Worm (Caenorhabditis elegans) whole organism, L1 larva: ENCODE results near the gene F18A11.3.

Experiments used
- C04F5.9 ChIP-seq: sonication (generic microtip); optimal IDR thresholded peaks from 2 replicates; lab custom pipeline; 2016; ENCODE audit warnings: missing genetic modification characterization, missing compliant biosample characterization
- C16A3.4 ChIP-seq: fragments of 150-350 bp; optimal IDR thresholded peaks from 2 replicates; lab custom pipeline; 2014; ENCODE audit warnings: missing biosample characterization, missing genetic modification characterization
- C34B4.2 ChIP-seq: sonication (generic microtip); optimal IDR thresholded peaks from 2 replicates; lab custom pipeline; 2017; ENCODE audit warnings: mild to moderate bottlenecking, missing genetic modification characterization, missing compliant biosample characterization
- Y116A8C.19 ChIP-seq: sonication (generic microtip); optimal IDR thresholded peaks from 2 replicates; lab custom pipeline; 2016; ENCODE audit warnings: missing compliant biosample characterization, missing genetic modification characterization, borderline replicate concordance
- alr-1 ChIP-seq: fragments of 200-800 bp; sonication (Bioruptor generic); optimal IDR thresholded peaks from 2 replicates; lab custom pipeline; 2018; ENCODE audit warnings: borderline replicate concordance, mild to moderate bottlenecking, missing genetic modification characterization, missing compliant biosample characterization
- ama-1 ChIP-seq: fragments of 150-350 bp; optimal IDR thresholded peaks from 2 replicates; lab custom pipeline; 2014
- ceh-90 ChIP-seq: sonication (generic microtip); optimal IDR thresholded peaks from 2 replicates; lab custom pipeline; 2016; ENCODE audit warnings: missing genetic modification characterization, missing compliant biosample characterization
- dpl-1 ChIP-seq, 3 experiments: fragments of 150-350 bp in 2 of 3; sonication (generic microtip) in 1 of 3; optimal IDR thresholded peaks; 2 replicates each; lab custom pipeline; 2014 to 2017; ENCODE audit warnings: missing biosample characterization in 3 of 3, missing genetic modification characterization in 3 of 3, missing genetic modification reagents in 3 of 3
- efl-3 ChIP-seq: fragments of 200-800 bp; sonication (Bioruptor generic); optimal IDR thresholded peaks from 2 replicates; lab custom pipeline; 2018; ENCODE audit warnings: mild to moderate bottlenecking, missing genetic modification characterization, missing compliant biosample characterization
- egl-27 ChIP-seq, 2 experiments: fragments of 150-350 bp in 1 of 2; sonication (generic microtip); optimal IDR thresholded peaks; 3 replicates each; lab custom pipeline; 2017 to 2018; ENCODE audit warnings: missing biosample characterization in 2 of 2, missing genetic modification characterization in 2 of 2, missing genetic modification reagents in 2 of 2
- elt-2 ChIP-seq: sonication (generic microtip); optimal IDR thresholded peaks from 2 replicates; lab custom pipeline; 2016; ENCODE audit warnings: missing genetic modification characterization, mild to moderate bottlenecking, inconsistent platforms, missing compliant biosample characterization, missing genetic modification reagents
- ets-5 ChIP-seq: fragments of 200-800 bp; sonication (Bioruptor generic); IDR thresholded peaks from 2 replicates; pipeline ENCODE4 v1.3.6; 2022; ENCODE audit warnings: missing genetic modification characterization, missing compliant biosample characterization
- fkh-4 ChIP-seq: sonication (generic microtip); optimal IDR thresholded peaks from 2 replicates; lab custom pipeline; 2016; ENCODE audit warnings: missing compliant biosample characterization, missing genetic modification characterization, borderline replicate concordance
- fos-1 ChIP-seq: fragments of 150-350 bp; optimal IDR thresholded peaks from 2 replicates; lab custom pipeline; 2014; ENCODE audit warnings: missing biosample characterization, missing genetic modification characterization
- grh-1 ChIP-seq: fragments of 200-800 bp; sonication (Bioruptor generic); IDR thresholded peaks from 2 replicates; pipeline ENCODE4 v1.3.6; 2022; ENCODE audit warnings: missing genetic modification reagents, missing genetic modification characterization, missing compliant biosample characterization
- hlh-4 ChIP-seq: sonication (generic microtip); optimal IDR thresholded peaks from 2 replicates; lab custom pipeline; 2016; ENCODE audit warnings: mild to moderate bottlenecking, missing genetic modification characterization, missing compliant biosample characterization
- hpl-2 ChIP-seq: fragments of 150-350 bp; optimal IDR thresholded peaks from 2 replicates; lab custom pipeline; 2014; ENCODE audit warnings: missing biosample characterization, missing genetic modification reagents, missing genetic modification characterization
- irx-1 ChIP-seq: sonication (generic microtip); optimal IDR thresholded peaks from 2 replicates; lab custom pipeline; 2016; ENCODE audit warnings: missing genetic modification characterization, missing compliant biosample characterization
- lir-3 ChIP-seq: sonication (generic microtip); optimal IDR thresholded peaks from 2 replicates; lab custom pipeline; 2016; ENCODE audit warnings: mild to moderate bottlenecking, missing genetic modification characterization, moderate library complexity, missing compliant biosample characterization; ENCODE audit not compliant: poor library complexity
- lsy-2 ChIP-seq, 2 experiments: fragments of 150-350 bp; optimal IDR thresholded peaks; 2 replicates each; lab custom pipeline; 2014; ENCODE audit warnings: missing biosample characterization in 2 of 2, missing genetic modification characterization in 2 of 2
- mab-9 ChIP-seq: fragments of 200-800 bp; sonication (Bioruptor generic); IDR thresholded peaks from 2 replicates; pipeline ENCODE4 v1.3.6; 2022; ENCODE audit warnings: missing genetic modification reagents, missing genetic modification characterization, missing compliant biosample characterization
- mdl-1 ChIP-seq, 2 experiments: fragments of 150-350 bp; optimal IDR thresholded peaks; 2 replicates each; lab custom pipeline; 2014 to 2017; ENCODE audit warnings: missing biosample characterization in 2 of 2, missing genetic modification characterization in 2 of 2, inconsistent platforms in 1 of 2
- mep-1 ChIP-seq: fragments of 150-350 bp; optimal IDR thresholded peaks from 2 replicates; lab custom pipeline; 2014; ENCODE audit warnings: missing biosample characterization, missing genetic modification characterization
- nhr-20 ChIP-seq: sonication (generic microtip); optimal IDR thresholded peaks from 2 replicates; lab custom pipeline; 2016; ENCODE audit warnings: mild to moderate bottlenecking, missing genetic modification characterization, missing compliant biosample characterization
- nhr-28 ChIP-seq: fragments of 150-350 bp; optimal IDR thresholded peaks from 2 replicates; lab custom pipeline; 2014; ENCODE audit warnings: missing biosample characterization, missing genetic modification characterization
- nhr-47 ChIP-seq: sonication (generic microtip); optimal IDR thresholded peaks from 2 replicates; lab custom pipeline; 2016; ENCODE audit warnings: mild to moderate bottlenecking, missing genetic modification characterization, moderate library complexity, missing compliant biosample characterization
- nhr-71 ChIP-seq: sonication (generic microtip); optimal IDR thresholded peaks from 2 replicates; lab custom pipeline; 2016; ENCODE audit warnings: mild to moderate bottlenecking, missing genetic modification characterization, moderate library complexity, missing compliant biosample characterization
- nhr-77 ChIP-seq: fragments of 150-350 bp; optimal IDR thresholded peaks from 2 replicates; lab custom pipeline; 2014; ENCODE audit warnings: missing biosample characterization, missing genetic modification characterization
- nhr-85 ChIP-seq: sonication (generic microtip); peaks from one replicate; lab custom pipeline; 2016; ENCODE audit warnings: missing genetic modification characterization, inconsistent platforms, missing compliant biosample characterization
- nhr-90 ChIP-seq: sonication (generic microtip); optimal IDR thresholded peaks from 2 replicates; lab custom pipeline; 2016; ENCODE audit warnings: mild to moderate bottlenecking, missing genetic modification characterization, missing compliant biosample characterization; ENCODE audit not compliant: poor library complexity
- pag-3 ChIP-seq: sonication (generic microtip); optimal IDR thresholded peaks from 2 replicates; lab custom pipeline; 2017; ENCODE audit warnings: missing genetic modification characterization, mild to moderate bottlenecking, missing compliant biosample characterization, antibody characterized with exemption, borderline replicate concordance; ENCODE audit not compliant: insufficient read depth
- pax-3 ChIP-seq: fragments of 200-800 bp; sonication (Bioruptor generic); optimal IDR thresholded peaks from 2 replicates; lab custom pipeline; 2018; ENCODE audit warnings: mild to moderate bottlenecking, missing genetic modification characterization, moderate library complexity, missing compliant biosample characterization
- pqm-1 ChIP-seq: sonication (generic microtip); optimal IDR thresholded peaks from 3 replicates; lab custom pipeline; 2017; ENCODE audit warnings: missing biosample characterization, missing genetic modification characterization
- rnt-1 ChIP-seq: sonication (generic microtip); optimal IDR thresholded peaks from 2 replicates; lab custom pipeline; 2016; ENCODE audit warnings: mild to moderate bottlenecking, missing genetic modification characterization, moderate library complexity, missing compliant biosample characterization
- skn-1 ChIP-seq: fragments of 150-350 bp; optimal IDR thresholded peaks from 2 replicates; lab custom pipeline; 2014; ENCODE audit warnings: missing biosample characterization, missing genetic modification characterization
- snpc-4 ChIP-seq: fragments of 150-350 bp; optimal IDR thresholded peaks from 2 replicates; lab custom pipeline; 2014; ENCODE audit warnings: missing biosample characterization, missing genetic modification characterization
- snu-23 ChIP-seq: sonication (generic microtip); optimal IDR thresholded peaks from 2 replicates; lab custom pipeline; 2016; ENCODE audit warnings: missing genetic modification characterization, missing compliant biosample characterization
- sox-4 ChIP-seq: sonication (generic microtip); optimal IDR thresholded peaks from 2 replicates; lab custom pipeline; 2016; ENCODE audit warnings: missing genetic modification characterization, missing compliant biosample characterization
- sptf-1 ChIP-seq: fragments of 150-350 bp; optimal IDR thresholded peaks from 2 replicates; lab custom pipeline; 2014; ENCODE audit warnings: missing biosample characterization, missing genetic modification characterization
- sup-37 ChIP-seq: fragments of 200-800 bp; sonication (Bioruptor generic); optimal IDR thresholded peaks from 2 replicates; lab custom pipeline; 2018; ENCODE audit warnings: mild to moderate bottlenecking, missing genetic modification characterization, missing compliant biosample characterization
- unc-130 ChIP-seq: fragments of 150-350 bp; optimal IDR thresholded peaks from 2 replicates; lab custom pipeline; 2017; ENCODE audit warnings: missing biosample characterization, missing genetic modification characterization, inconsistent platforms
- unc-30 ChIP-seq: sonication (generic microtip); optimal IDR thresholded peaks from 2 replicates; lab custom pipeline; 2017; ENCODE audit warnings: missing biosample characterization, missing genetic modification characterization
- unc-62 ChIP-seq: fragments of 150-350 bp; optimal IDR thresholded peaks from 2 replicates; lab custom pipeline; 2014; ENCODE audit warnings: missing biosample characterization, missing genetic modification reagents, missing genetic modification characterization
- vab-15 ChIP-seq: sonication (generic microtip); optimal IDR thresholded peaks from 2 replicates; lab custom pipeline; 2017; ENCODE audit warnings: missing genotype, mild to moderate bottlenecking, missing genetic modification characterization, missing compliant biosample characterization
- xbp-1 ChIP-seq: sonication (generic microtip); optimal IDR thresholded peaks from 2 replicates; lab custom pipeline; 2016; ENCODE audit warnings: missing genetic modification characterization, missing compliant biosample characterization
- zag-1 ChIP-seq: fragments of 150-350 bp; optimal IDR thresholded peaks from 2 replicates; lab custom pipeline; 2014; ENCODE audit warnings: missing biosample characterization, missing genetic modification characterization
- zip-4 ChIP-seq: fragments of 200-800 bp; sonication (Bioruptor generic); optimal IDR thresholded peaks from 2 replicates; lab custom pipeline; 2018; ENCODE audit warnings: mild to moderate bottlenecking, missing genetic modification characterization, moderate library complexity, missing compliant biosample characterization
- ztf-11 ChIP-seq, 2 experiments: sonication (generic microtip); optimal IDR thresholded peaks; 2 replicates each; lab custom pipeline; 2016 to 2017; ENCODE audit warnings: missing genetic modification characterization in 2 of 2, missing biosample characterization in 1 of 2, missing compliant biosample characterization in 1 of 2

The F18A11.3 gene

ce11 chrII:13083752-13084214, 47.1 kb upstream of the F18A11.3 start, which contains the start of the genes Y81G3A.1 and gcn-2 (continued):
- TF ChIP-seq sptf-1 (no peak), xbp-1 (tag; lab: Kevin White, UChicago) (peak; percentile 60), mep-1 (tag; lab: Kevin White, UChicago) (no peak), nhr-28 (tag; lab: Kevin White, UChicago) (no peak), egl-27 (tag; optimal IDR thresholded peaks at IDR 0.05; lab: Kevin White, UChicago) (no peak), Y116A8C.19 (tag; lab: Kevin White, UChicago) (no peak), elt-2 (tag; lab: Kevin White, UChicago) (no peak), hpl-2 (GFP tag; lab: Kevin White, UChicago) (no peak), unc-30 (tag; lab: Kevin White, UChicago) (no peak), fos-1 (no peak), ets-5 (GFP tag; lab: Robert Waterston, UW) (no peak), pqm-1 (tag; lab: Kevin White, UChicago) (no peak), mab-9 (GFP tag; lab: Robert Waterston, UW) (peak; percentile 26; the same call in 1 of the 2 replicates), nhr-90 (tag; lab: Kevin White, UChicago) (peak; percentile 56), skn-1 (tag; lab: Kevin White, UChicago) (no peak), ceh-90 (tag; lab: Kevin White, UChicago) (no peak), C04F5.9 (peak; percentile 22), unc-62 (GFP tag; lab: Kevin White, UChicago) (no peak), zip-4 (GFP tag; lab: Kevin White, UChicago) (peak; percentile 23), alr-1 (tag; lab: Kevin White, UChicago) (no peak), grh-1 (no peak), nhr-71 (tag; lab: Kevin White, UChicago) (peak; percentile 71), vab-15 (tag; lab: Kevin White, UChicago) (no peak), snpc-4 (tag; lab: Kevin White, UChicago) (peak; percentile 71), pax-3 (tag; lab: Kevin White, UChicago) (no peak), sox-4 (tag; lab: Kevin White, UChicago) (no peak), nhr-47 (peak; percentile 77), rnt-1 (peak; percentile 74), snu-23 (peak; percentile 66), C34B4.2 (tag; lab: Kevin White, UChicago) (no peak), C16A3.4 (tag; lab: Kevin White, UChicago) (peak; percentile 47), unc-130 (tag; lab: Kevin White, UChicago) (peak; percentile 43), zag-1 (tag; lab: Kevin White, UChicago) (no peak), irx-1 (tag; lab: Kevin White, UChicago) (peak; percentile 52), lsy-2 (tag; optimal IDR thresholded peaks at IDR 0.05; lab: Kevin White, UChicago) (peak; percentile 64 to 76), fkh-4 (tag; lab: Kevin White, UChicago) (no peak), ama-1 (no peak), dpl-1 (GFP tag; optimal IDR thresholded peaks at IDR 0.05; lab: Kevin White, UChicago) (peak; percentile 95 to 97 (median 97)), nhr-77 (tag; lab: Kevin White, UChicago) (no peak), efl-3 (GFP tag; lab: Kevin White, UChicago) (no peak), lir-3 (tag; lab: Kevin White, UChicago) (no peak), sup-37 (GFP tag; lab: Kevin White, UChicago) (no peak), pag-3 (tag; lab: Kevin White, UChicago) (no peak), nhr-85 (peak; percentile 60), ztf-11 (tag; optimal IDR thresholded peaks at IDR 0.05; lab: Kevin White, UChicago) (peak in 1 of 2 experiments; percentile 5), hlh-4 (no peak), nhr-20 (peak; percentile 51), mdl-1 (tag; optimal IDR thresholded peaks at IDR 0.05; lab: Kevin White, UChicago) (no peak)
